Worm (Caenorhabditis elegans): ENCODE measurements around the gene F26D2.13.

F26D2.13 gene

DNA sequence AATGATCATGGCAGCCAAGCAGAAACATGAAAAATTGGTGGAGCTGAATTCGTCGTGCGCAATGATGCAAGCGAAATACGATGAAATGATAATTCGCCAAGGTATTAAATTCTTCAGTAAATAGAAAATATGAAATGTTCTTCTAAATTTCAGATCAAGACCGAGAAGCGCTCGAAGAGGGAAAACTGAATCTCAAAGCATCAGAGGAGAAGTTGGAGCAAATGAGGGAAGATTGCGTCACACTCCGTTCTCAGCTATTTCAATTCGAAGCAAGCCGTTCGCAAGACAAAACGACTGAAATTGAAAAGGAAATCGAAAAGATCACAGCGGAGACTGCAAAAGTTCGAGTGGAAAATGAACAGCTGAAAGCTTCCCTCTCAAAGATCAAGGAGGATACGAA lies 29.1 kb downstream of the F26D2.13 start:
- no peak for TF ChIP-seq nhr-77 (tag; optimal IDR thresholded peaks at IDR 0.05)
- no peak for TF ChIP-seq nhr-237 (tag; optimal IDR thresholded peaks at IDR 0.05)
- no peak for TF ChIP-seq C16A3.4 (tag; optimal IDR thresholded peaks at IDR 0.05)
- TF ChIP-seq dpl-1 (GFP tag; optimal IDR thresholded peaks at IDR 0.05) = no peak
- no peak for TF ChIP-seq nhr-20 (tag; optimal IDR thresholded peaks at IDR 0.05)
- TF ChIP-seq unc-30 (tag; optimal IDR thresholded peaks at IDR 0.05) = no peak
- no peak for TF ChIP-seq mep-1 (tag; optimal IDR thresholded peaks at IDR 0.05)
- no peak for TF ChIP-seq efl-1 (optimal IDR thresholded peaks at IDR 0.05)
- TF ChIP-seq efl-1 (GFP tag; optimal IDR thresholded peaks at IDR 0.05 in 1 of 2) = no peak
- no peak for TF ChIP-seq fkh-8 (tag; optimal IDR thresholded peaks at IDR 0.05)
- TF ChIP-seq jun-1 (tag; optimal IDR thresholded peaks at IDR 0.05) = no peak
- TF ChIP-seq zip-4 (GFP tag; optimal IDR thresholded peaks at IDR 0.05) = no peak
- TF ChIP-seq lsy-2 (tag; optimal IDR thresholded peaks at IDR 0.05) = no peak
- TF ChIP-seq lin-39 (tag; optimal IDR thresholded peaks at IDR 0.05) = no peak
- TF ChIP-seq ztf-11 (tag; optimal IDR thresholded peaks at IDR 0.05) = no peak
- no peak for TF ChIP-seq lin-13 (GFP tag; optimal IDR thresholded peaks at IDR 0.05)
- no peak for TF ChIP-seq snpc-4 (tag; optimal IDR thresholded peaks at IDR 0.05)

DNA sequence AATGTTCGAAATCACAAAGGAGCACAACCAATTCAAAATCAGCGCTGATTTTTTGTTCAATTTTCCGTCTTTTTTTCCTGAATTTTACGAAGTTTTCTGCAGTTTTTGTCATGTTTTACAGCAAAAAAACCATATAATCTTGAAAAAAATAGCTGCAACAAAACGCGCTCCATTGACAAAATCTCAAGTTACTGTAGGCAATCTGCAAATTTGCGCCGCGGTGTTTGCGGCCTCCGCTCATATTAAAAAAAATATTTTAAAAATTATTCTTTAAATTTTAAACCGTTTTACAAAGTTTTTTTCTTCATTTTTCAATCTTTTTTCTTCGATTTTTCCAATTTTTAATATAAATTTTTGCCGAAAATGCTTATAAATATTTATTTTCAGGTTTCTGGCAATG lies 30.0 kb downstream of the F26D2.13 start:
- TF ChIP-seq mef-2 (tag; optimal IDR thresholded peaks at IDR 0.05) (no peak), nhr-237 (tag; optimal IDR thresholded peaks at IDR 0.05) (no peak), ceh-90 (tag; optimal IDR thresholded peaks at IDR 0.05) (no peak), lin-39 (tag; optimal IDR thresholded peaks at IDR 0.05) (no peak), efl-1 (optimal IDR thresholded peaks at IDR 0.05) (peak in 1 of 2 experiments; percentile 85), efl-1 (GFP tag; optimal IDR thresholded peaks at IDR 0.05 in 1 of 2) (no peak), lin-14 (GFP tag; optimal IDR thresholded peaks at IDR 0.05) (no peak), hlh-17 (GFP tag; optimal IDR thresholded peaks at IDR 0.05; ENCODE audit: borderline replicate concordance) (no peak)

DNA sequence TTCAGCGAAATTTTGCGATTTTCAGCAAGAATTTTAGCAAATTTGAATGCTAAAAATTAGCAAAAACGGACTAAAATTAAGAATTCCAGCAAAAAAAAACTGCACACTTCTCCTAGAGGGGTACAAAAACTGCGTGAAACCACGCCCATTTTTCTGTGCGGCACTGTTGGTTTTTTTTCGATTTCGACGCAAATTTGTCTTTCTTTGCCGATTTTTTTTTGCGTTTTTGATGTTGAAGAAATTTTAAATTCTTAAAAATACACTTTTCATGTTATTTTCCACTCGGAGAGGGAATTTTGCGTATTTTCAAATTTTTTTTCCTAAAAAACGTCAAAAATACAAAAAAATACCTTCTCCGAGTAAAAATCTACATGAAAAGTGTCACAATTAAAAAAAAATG lies 31.4 kb downstream of the F26D2.13 start, which contains the start of gene syp-1:
TSS of gene syp-1 (plus strand) at position 301 of the 400 bp plus-strand sequence.
- no peak for TF ChIP-seq alr-1 (tag; optimal IDR thresholded peaks at IDR 0.05; ENCODE audit: borderline replicate concordance)
- TF ChIP-seq ztf-11 (tag; optimal IDR thresholded peaks at IDR 0.05) = no peak

DNA sequence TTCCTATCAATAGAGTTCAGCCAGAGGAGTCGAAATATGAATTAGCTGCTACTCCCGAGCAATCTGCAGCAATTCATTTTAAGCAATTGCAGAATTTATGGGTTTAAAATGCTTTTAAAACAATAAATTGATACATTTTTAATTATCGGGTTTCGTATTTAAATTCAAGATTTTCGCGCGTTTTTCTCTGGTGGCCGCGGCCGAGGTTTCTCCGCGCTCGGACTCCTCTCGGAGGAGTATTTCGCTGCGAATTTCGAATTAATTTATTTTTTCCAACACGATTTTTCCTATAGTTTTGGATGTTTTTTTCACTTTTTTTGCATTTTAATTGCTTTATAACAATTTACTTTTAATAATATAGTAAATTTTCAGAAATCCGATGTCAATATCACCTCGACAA lies 33.9 kb downstream of the F26D2.13 start, which contains the start of gene F13A7.14:
TSS of gene F13A7.14 (plus strand) at position 373 of the 400 bp plus-strand sequence.
- TF ChIP-seq snpc-4 (tag; optimal IDR thresholded peaks at IDR 0.05) (peak; percentile 84), fos-1 (tag; optimal IDR thresholded peaks at IDR 0.05) (no peak), fkh-4 (tag; optimal IDR thresholded peaks at IDR 0.05; ENCODE audit: borderline replicate concordance) (peak; percentile 97), rnt-1 (tag; optimal IDR thresholded peaks at IDR 0.05) (peak; percentile 99), aha-1 (tag; optimal IDR thresholded peaks at IDR 0.05) (no peak), dsc-1 (tag; optimal IDR thresholded peaks at IDR 0.05) (peak; percentile 96), nhr-11 (tag; optimal IDR thresholded peaks at IDR 0.05) (peak; percentile 25), nhr-237 (tag; optimal IDR thresholded peaks at IDR 0.05) (no peak), sox-4 (tag; optimal IDR thresholded peaks at IDR 0.05) (peak; percentile 94), dpl-1 (GFP tag; optimal IDR thresholded peaks at IDR 0.05) (peak; percentile 95 to 98 (median 97)), C34B4.2 (tag; optimal IDR thresholded peaks at IDR 0.05) (no peak), F16B12.6 (tag; optimal IDR thresholded peaks at IDR 0.05) (peak; percentile 15), Y116A8C.19 (tag; optimal IDR thresholded peaks at IDR 0.05; ENCODE audit: borderline replicate concordance) (peak; percentile 83), unc-86 (tag; optimal IDR thresholded peaks at IDR 0.05) (peak; percentile 83), ceh-82 (tag; optimal IDR thresholded peaks at IDR 0.05) (peak; percentile 68 to 81 (median 70)), nhr-76 (tag; optimal IDR thresholded peaks at IDR 0.05) (no peak), nhr-47 (tag; optimal IDR thresholded peaks at IDR 0.05) (peak; percentile 95), lsy-2 (tag; optimal IDR thresholded peaks at IDR 0.05) (peak; percentile 79 to 89), nhr-19 (GFP tag; conservative IDR thresholded peaks at IDR 0.05) (peak; percentile 91), unc-98 (GFP tag; IDR thresholded peaks at IDR 0.05) (peak; percentile 91), ceh-8 (GFP tag; optimal IDR thresholded peaks at IDR 0.05) (peak; percentile 61), sup-37 (GFP tag; optimal IDR thresholded peaks at IDR 0.05) (peak; percentile 85), efl-1 (optimal IDR thresholded peaks at IDR 0.05) (peak; percentile 97 to 98), efl-1 (GFP tag; optimal IDR thresholded peaks at IDR 0.05 in 1 of 2) (peak; percentile 97 to 100), snu-23 (GFP tag; optimal IDR thresholded peaks at IDR 0.05) (peak; percentile 90), elt-3 (tag; optimal IDR thresholded peaks at IDR 0.05) (peak in 2 of 6 experiments; percentile 29 to 87), ztf-11 (tag; optimal IDR thresholded peaks at IDR 0.05) (peak in 1 of 2 experiments; percentile 98), nhr-90 (tag; optimal IDR thresholded peaks at IDR 0.05; ENCODE audit: poor library complexity) (peak; percentile 97), fkh-10 (GFP tag; optimal IDR thresholded peaks at IDR 0.05) (no peak), unc-62 (GFP tag; optimal IDR thresholded peaks at IDR 0.05) (no peak), mab-9 (GFP tag; IDR thresholded peaks at IDR 0.05) (peak; percentile 94)
